Fruit fly (Drosophila melanogaster): ENCODE measurements around the gene jvl.
A peak's percentile ranks its signal among the peaks of the same experiment; 100 is the strongest.

The jvl gene

DNA sequence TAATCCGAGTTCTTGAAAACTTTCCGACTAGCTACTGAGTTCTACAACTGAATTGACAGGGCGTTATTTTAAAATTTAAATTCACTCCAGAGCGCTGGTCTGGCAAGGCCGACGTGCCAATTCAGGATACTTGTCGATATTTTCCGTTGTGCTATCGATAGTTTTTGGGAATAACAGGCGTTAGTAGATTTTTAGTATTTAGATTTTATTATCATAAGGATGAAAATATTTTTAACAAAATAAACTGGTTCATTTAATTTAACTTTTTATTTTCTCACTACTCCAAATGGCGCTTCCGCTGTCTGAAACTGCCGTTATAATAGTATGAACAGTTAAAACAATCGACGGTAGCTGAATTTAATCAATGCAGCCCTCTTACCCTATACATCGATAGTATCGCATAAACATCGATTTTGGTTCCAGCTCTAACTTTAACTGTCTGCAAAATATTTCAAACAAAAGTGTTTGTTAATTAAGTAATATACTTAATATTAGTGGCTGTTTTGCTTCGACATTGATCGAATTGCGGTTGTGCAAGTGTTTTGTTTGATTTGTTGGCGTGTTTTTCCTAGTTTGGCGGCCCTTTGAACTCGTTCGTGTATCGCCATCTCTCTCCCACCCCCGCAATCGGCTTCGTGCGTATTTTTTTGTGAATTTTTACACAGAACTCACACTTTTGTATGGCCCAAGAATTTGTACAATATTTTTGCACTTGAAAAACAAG is at the start of gene jvl, which contains the start of gene eff (continued):
- TF ChIP-seq Drgx (GFP tag; IDR thresholded peaks at IDR 0.05) (peak; percentile 41; the same call in 1 of the 2 replicates), CG6791 (GFP tag; IDR thresholded peaks at IDR 0.05; ENCODE audit: partially characterized antibody) (peak; percentile 84), Gug (GFP tag; IDR thresholded peaks at IDR 0.05) (peak; percentile 70; the same call in 3 of the 4 replicates), CG7963 (GFP tag; IDR thresholded peaks at IDR 0.05; ENCODE audit: partially characterized antibody) (peak; percentile 83), ap (GFP tag; IDR thresholded peaks at IDR 0.05) (0 out of 2 replicates have a peak, but pooled peaks have one; percentile 10), CG3281 (GFP tag; optimal IDR thresholded peaks at IDR 0.05) (no peak), CG11247 (GFP tag; IDR thresholded peaks at IDR 0.05) (peak; percentile 9; the same call in 1 of the 2 replicates), Dbx (GFP tag; IDR thresholded peaks at IDR 0.05) (peak; percentile 67), CG1602 (GFP tag; optimal IDR thresholded peaks at IDR 0.05) (peak; percentile 6), lab (GFP tag; optimal IDR thresholded peaks at IDR 0.05) (no peak), CG13287 (GFP tag; IDR thresholded peaks at IDR 0.05; ENCODE audit: partially characterized antibody) (peak; percentile 98), CG34224 (GFP tag; IDR thresholded peaks at IDR 0.05; ENCODE audit: partially characterized antibody) (peak; percentile 96), Hr3 (GFP tag; optimal IDR thresholded peaks at IDR 0.05) (peak; percentile 32), CG13775 (GFP tag; optimal IDR thresholded peaks at IDR 0.05) (no peak), mam (GFP tag; optimal IDR thresholded peaks at IDR 0.05) (peak; percentile 60), CG4820 (GFP tag; optimal IDR thresholded peaks at IDR 0.05) (no peak), Tbp (GFP tag; optimal IDR thresholded peaks at IDR 0.05) (no peak), NFAT (GFP tag; IDR thresholded peaks at IDR 0.05) (peak; percentile 50; the same call in 1 of the 2 replicates), dpn (GFP tag; optimal IDR thresholded peaks at IDR 0.05) (peak; percentile 29 to 38), CG1647 (GFP tag; optimal IDR thresholded peaks at IDR 0.05) (peak; percentile 66), Xbp1 (GFP tag; optimal IDR thresholded peaks at IDR 0.05) (peak; percentile 44), CG4854 (GFP tag; optimal IDR thresholded peaks at IDR 0.05) (peak; percentile 62), CG10462 (GFP tag; optimal IDR thresholded peaks at IDR 0.05) (no peak), E2f2 (GFP tag; IDR thresholded peaks at IDR 0.05) (peak; percentile 61; the same call in 1 of the 2 replicates), phol (tag; optimal IDR thresholded peaks at IDR 0.05) (peak; percentile 21), ttk (GFP tag; IDR thresholded peaks at IDR 0.05) (0 out of 2 replicates have a peak, but pooled peaks have one; percentile 18), Atf6 (GFP tag; IDR thresholded peaks at IDR 0.05) (0 out of 2 replicates have a peak, but pooled peaks have one; percentile 46), CG9797 (GFP tag; optimal IDR thresholded peaks at IDR 0.05) (peak; percentile 38), slp2 (GFP tag; optimal IDR thresholded peaks at IDR 0.05) (no peak), tna (GFP tag; IDR thresholded peaks at IDR 0.05; ENCODE audit: partially characterized antibody) (peak; percentile 84), sisA (GFP tag; IDR thresholded peaks at IDR 0.05) (peak; percentile 44), CG13424 (tag; optimal IDR thresholded peaks at IDR 0.05) (peak; percentile 22), CG11504 (tag; optimal IDR thresholded peaks at IDR 0.05) (peak; percentile 7), CG14965 (GFP tag; optimal IDR thresholded peaks at IDR 0.05; ENCODE audit: borderline replicate concordance) (no peak), inv (GFP tag; IDR thresholded peaks at IDR 0.05; ENCODE audit: partially characterized antibody) (peak; percentile 94), sob (GFP tag; IDR thresholded peaks at IDR 0.05) (peak; percentile 50; the same call in 1 of the 2 replicates), run (tag; optimal IDR thresholded peaks at IDR 0.05) (no peak), ATbp (GFP tag; optimal IDR thresholded peaks at IDR 0.05) (no peak), D19B (GFP tag; optimal IDR thresholded peaks at IDR 0.05) (no peak), tap (tag; optimal IDR thresholded peaks at IDR 0.05) (peak; percentile 20), MESR4 (GFP tag; optimal IDR thresholded peaks at IDR 0.05) (peak; percentile 55), HLH54F (GFP tag; optimal IDR thresholded peaks at IDR 0.05) (peak; percentile 52), prd (optimal IDR thresholded peaks at IDR 0.05) (no peak), prd (GFP tag; IDR thresholded peaks at IDR 0.05) (peak; percentile 30; the same call in 1 of the 3 replicates), grau (tag; optimal IDR thresholded peaks at IDR 0.05) (peak; percentile 6), CG18262 (tag; optimal IDR thresholded peaks at IDR 0.05) (peak; percentile 16), gt (GFP tag; IDR thresholded peaks at IDR 0.05) (no peak), gro (GFP tag; optimal IDR thresholded peaks at IDR 0.05) (peak; percentile 45), seq (GFP tag; IDR thresholded peaks at IDR 0.05) (no peak)

Measured in whole organism, embryonic.